Fruit fly (Drosophila melanogaster) Kc167 (cell line): ENCODE data around the gene Pgant35A.

Experiments
- Sin3A ChIP-seq: fragments of >200 bp; optimal IDR thresholded peaks from 2 replicates; lab custom pipeline; 2018; ENCODE audit warnings: missing external identifiers
- h ChIP-seq: fragments of >200 bp; optimal IDR thresholded peaks from 3 replicates; lab custom pipeline; 2018; ENCODE audit warnings: missing external identifiers
- psq ChIP-seq: fragments of >200 bp; optimal IDR thresholded peaks from 2 replicates; lab custom pipeline; 2017; ENCODE audit warnings: missing external identifiers
- ttk ChIP-seq: sonication (Bioruptor generic); optimal IDR thresholded peaks from 2 replicates; lab custom pipeline; 2017; ENCODE audit warnings: missing external identifiers

DNA sequence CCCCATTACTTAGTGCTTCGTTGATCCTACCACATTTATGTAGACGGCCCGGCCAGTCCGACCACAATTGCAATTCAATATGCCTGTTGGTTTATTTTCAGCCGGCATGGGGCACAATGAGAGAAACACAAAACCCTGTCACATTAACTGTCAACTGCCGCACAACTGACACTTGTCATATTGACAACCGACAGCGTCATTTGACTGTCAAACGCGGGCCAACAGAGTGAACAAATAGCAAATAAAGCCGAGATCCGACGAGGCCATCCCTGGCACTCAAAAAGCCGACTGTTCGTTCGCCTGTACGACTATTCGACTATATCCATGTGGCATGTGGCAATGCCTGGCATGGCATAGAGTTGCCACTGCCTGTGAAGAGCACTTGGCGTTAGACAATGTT, 38.9 kb downstream of the Pgant35A start:
- no peak for TF ChIP-seq ttk (lab: Kevin White, UChicago)
- TF ChIP-seq psq (lab: Kevin White, UChicago), result no peak
- TF ChIP-seq h (lab: Kevin White, UChicago), result no peak
- no peak for TF ChIP-seq Sin3A (lab: Kevin White, UChicago)
